Fruit fly (Drosophila melanogaster): ENCODE data around the gene CkIalpha.

Gene CkIalpha

dm6 chrX:12611536-12612458, 41.6 kb upstream of the CkIalpha start, which contains the start of the genes CG1463 and Fpgs1 (continued):
- no peak for TF ChIP-seq CG12769 (tag; optimal IDR thresholded peaks at IDR 0.05)
- peak; percentile 83 for TF ChIP-seq sens (GFP tag)
- no peak for TF ChIP-seq Dfd (GFP tag; optimal IDR thresholded peaks at IDR 0.05)
- no peak for TF ChIP-seq CG8290 (GFP tag; optimal IDR thresholded peaks at IDR 0.05)
- no peak for TF ChIP-seq CG8290 (tag; optimal IDR thresholded peaks at IDR 0.05)
- TF ChIP-seq CG32772 (GFP tag; IDR thresholded peaks at IDR 0.05): no peak
- TF ChIP-seq CG34224 (GFP tag; IDR thresholded peaks at IDR 0.05; ENCODE audit: partially characterized antibody): peak; percentile 54; the same call in 2 of the 3 replicates
- TF ChIP-seq CG14014 (GFP tag; IDR thresholded peaks at IDR 0.05): peak; percentile 17; the same call in 1 of the 2 replicates
- TF ChIP-seq CG33557 (GFP tag; optimal IDR thresholded peaks at IDR 0.05): no peak
- no peak for TF ChIP-seq her (GFP tag; optimal IDR thresholded peaks at IDR 0.05)
- no peak for TF ChIP-seq CG2889 (GFP tag; IDR thresholded peaks at IDR 0.05)
- no peak for TF ChIP-seq ERR (GFP tag; optimal IDR thresholded peaks at IDR 0.05)
- no peak for TF ChIP-seq NC2α (GFP tag; optimal IDR thresholded peaks at IDR 0.05)
- TF ChIP-seq CG17361 (GFP tag; IDR thresholded peaks at IDR 0.05): no peak
- peak; percentile 32 for TF ChIP-seq pzg (GFP tag; optimal IDR thresholded peaks at IDR 0.05)
- no peak for TF ChIP-seq luna (GFP tag; optimal IDR thresholded peaks at IDR 0.05)
- TF ChIP-seq Atf3 (GFP tag; optimal IDR thresholded peaks at IDR 0.05): no peak
- no peak for TF ChIP-seq HmgD (GFP tag; optimal IDR thresholded peaks at IDR 0.05)
- TF ChIP-seq Trl (optimal IDR thresholded peaks at IDR 0.05): no peak
- TF ChIP-seq Trl (GFP tag; optimal IDR thresholded peaks at IDR 0.05): peak; percentile 9
- TF ChIP-seq CG16813 (GFP tag; IDR thresholded peaks at IDR 0.05; ENCODE audit: partially characterized antibody): no peak
- TF ChIP-seq PHDP (tag; optimal IDR thresholded peaks at IDR 0.05): no peak
- peak; percentile 61 for TF ChIP-seq bbx (GFP tag; IDR thresholded peaks at IDR 0.05; ENCODE audit: partially characterized antibody)
- peak; percentile 15 for TF ChIP-seq nerfin-1 (tag; optimal IDR thresholded peaks at IDR 0.05)
- TF ChIP-seq tll (GFP tag; optimal IDR thresholded peaks at IDR 0.05): no peak
- no peak for TF ChIP-seq Gsc (GFP tag; IDR thresholded peaks at IDR 0.05)
- TF ChIP-seq CG4854 (GFP tag; optimal IDR thresholded peaks at IDR 0.05): no peak
- no peak for TF ChIP-seq CG10959 (GFP tag; IDR thresholded peaks at IDR 0.05)
- TF ChIP-seq pnt (GFP tag; optimal IDR thresholded peaks at IDR 0.05): no peak
- peak; percentile 80 for TF ChIP-seq exex (tag; optimal IDR thresholded peaks at IDR 0.05)
- no peak for TF ChIP-seq Mrtf (GFP tag; IDR thresholded peaks at IDR 0.05)
- peak; percentile 53 for TF ChIP-seq fu2 (GFP tag; optimal IDR thresholded peaks at IDR 0.05)
- peak; percentile 68 for TF ChIP-seq kah (GFP tag; optimal IDR thresholded peaks at IDR 0.05)
- TF ChIP-seq eyg (GFP tag; optimal IDR thresholded peaks at IDR 0.05): no peak
- TF ChIP-seq CG17612 (GFP tag; IDR thresholded peaks at IDR 0.05): no peak
- no peak for TF ChIP-seq Usf (GFP tag; optimal IDR thresholded peaks at IDR 0.05)
- peak; percentile 9 to 62 for TF ChIP-seq Pdp1 (GFP tag; optimal IDR thresholded peaks at IDR 0.05)
- TF ChIP-seq Gug (GFP tag; IDR thresholded peaks at IDR 0.05): 0 out of 4 replicates have a peak, but pooled peaks have one; percentile 19
- no peak for TF ChIP-seq CG13296 (GFP tag; optimal IDR thresholded peaks at IDR 0.05)
- no peak for TF ChIP-seq sc (optimal IDR thresholded peaks at IDR 0.05)
- no peak for TF ChIP-seq sc (GFP tag; optimal IDR thresholded peaks at IDR 0.05)
- TF ChIP-seq Atf-2 (GFP tag; optimal IDR thresholded peaks at IDR 0.05): no peak
- TF ChIP-seq CG7963 (GFP tag; IDR thresholded peaks at IDR 0.05; ENCODE audit: partially characterized antibody): 0 out of 3 replicates have a peak, but pooled peaks have one; percentile 46
- TF ChIP-seq Ets97D (GFP tag; optimal IDR thresholded peaks at IDR 0.05): peak; percentile 3
- TF ChIP-seq NfI (GFP tag; optimal IDR thresholded peaks at IDR 0.05): no peak
- no peak for TF ChIP-seq Kr (GFP tag; optimal IDR thresholded peaks at IDR 0.05)
- TF ChIP-seq CG10654 (GFP tag; optimal IDR thresholded peaks at IDR 0.05): no peak
- no peak for TF ChIP-seq p53 (GFP tag; optimal IDR thresholded peaks at IDR 0.05)
- no peak for TF ChIP-seq CG12219 (GFP tag; optimal IDR thresholded peaks at IDR 0.05)
- TF ChIP-seq CG8944 (GFP tag; optimal IDR thresholded peaks at IDR 0.05): no peak

Measured in whole organism, embryonic.